Fruit fly (Drosophila melanogaster) whole organism, embryonic: Measurements from ENCODE around the gene tay.

Source experiments
- Antp ChIP-seq: fragments of 200-800 bp; sonication (Bioruptor generic); optimal IDR thresholded peaks from 3 replicates; lab custom pipeline; 2016; ENCODE audit warnings: missing biosample characterization, missing genetic modification characterization
- B-H2 ChIP-seq: fragments of 200-800 bp; sonication (Bioruptor generic); optimal IDR thresholded peaks from 2 replicates; lab custom pipeline; 2018; ENCODE audit warnings: missing biosample characterization, mild to moderate bottlenecking, missing genetic modification characterization
- BEAF-32 ChIP-seq: fragments of 200-800 bp; sonication (Bioruptor generic); optimal IDR thresholded peaks from 3 replicates; lab custom pipeline; 2017; ENCODE audit warnings: missing biosample characterization, missing genetic modification characterization, mild to moderate bottlenecking, moderate library complexity, missing genetic modification reagents
- CG10462 ChIP-seq: fragments of 200-800 bp; sonication (Bioruptor generic); optimal IDR thresholded peaks from 2 replicates; lab custom pipeline; 2016; ENCODE audit warnings: missing biosample characterization, missing genetic modification characterization
- CG10959 ChIP-seq: fragments of 200-800 bp; sonication (Bioruptor generic); IDR thresholded peaks from 2 replicates; pipeline ENCODE4 v1.3.6; 2022; ENCODE audit warnings: missing biosample characterization, missing genetic modification characterization
- CG12659 ChIP-seq: fragments of 200-800 bp; sonication (Bioruptor generic); optimal IDR thresholded peaks from 3 replicates; lab custom pipeline; 2017; ENCODE audit warnings: mild to moderate bottlenecking, missing biosample characterization, missing genetic modification reagents, missing genetic modification characterization
- CG13894 ChIP-seq: fragments of 200-800 bp; sonication (Bioruptor generic); optimal IDR thresholded peaks from 3 replicates; lab custom pipeline; 2018; ENCODE audit warnings: missing biosample characterization, mild to moderate bottlenecking, missing genetic modification characterization, moderate library complexity
- CG14014 ChIP-seq: fragments of 200-800 bp; sonication (Bioruptor generic); IDR thresholded peaks from 2 replicates; pipeline ENCODE4 v1.3.6; 2022; ENCODE audit warnings: missing biosample characterization, missing genetic modification characterization
- CG15514 ChIP-seq: fragments of 200-800 bp; sonication (Bioruptor generic); optimal IDR thresholded peaks from 3 replicates; lab custom pipeline; 2017; ENCODE audit warnings: missing biosample characterization, missing genetic modification characterization, mild to moderate bottlenecking, moderate library complexity, missing genetic modification reagents
- CG17186 ChIP-seq: fragments of 200-800 bp; sonication (Bioruptor generic); optimal IDR thresholded peaks from 3 replicates; lab custom pipeline; 2017; ENCODE audit warnings: missing biosample characterization, missing genetic modification reagents, missing genetic modification characterization
- CG17612 ChIP-seq: fragments of 200-800 bp; sonication (Bioruptor generic); IDR thresholded peaks from 2 replicates; pipeline ENCODE4 v1.3.6; 2022; ENCODE audit warnings: missing biosample characterization, missing genetic modification characterization
- CG18619 ChIP-seq: fragments of 200-800 bp; sonication (Bioruptor generic); optimal IDR thresholded peaks from 3 replicates; lab custom pipeline; 2017; ENCODE audit warnings: missing biosample characterization, mild to moderate bottlenecking, missing genetic modification characterization
- CG2120 ChIP-seq: fragments of 200-800 bp; sonication (Bioruptor generic); optimal IDR thresholded peaks from 3 replicates; lab custom pipeline; 2016; ENCODE audit warnings: missing biosample characterization, missing genetic modification characterization
- CG3995 ChIP-seq: fragments of 200-800 bp; sonication (Bioruptor generic); optimal IDR thresholded peaks from 3 replicates; lab custom pipeline; 2016; ENCODE audit warnings: missing biosample characterization, missing genetic modification characterization
- CG4617 ChIP-seq: fragments of 200-800 bp; sonication (Bioruptor generic); optimal IDR thresholded peaks from 3 replicates; lab custom pipeline; 2016; ENCODE audit warnings: missing biosample characterization, missing genetic modification characterization, borderline replicate concordance
- CG5245 ChIP-seq: fragments of 200-800 bp; sonication (Bioruptor generic); optimal IDR thresholded peaks from 3 replicates; lab custom pipeline; 2016; ENCODE audit warnings: missing biosample characterization, missing genetic modification characterization
- CG9797 ChIP-seq: fragments of 200-800 bp; sonication (Bioruptor generic); optimal IDR thresholded peaks from 3 replicates; lab custom pipeline; 2018; ENCODE audit warnings: missing biosample characterization, mild to moderate bottlenecking, missing genetic modification characterization
- Dll ChIP-seq: fragments of 200-800 bp; sonication (Bioruptor generic); IDR thresholded peaks from 4 replicates; pipeline ENCODE4 v1.3.6; 2022; ENCODE audit warnings: missing biosample characterization, missing genetic modification characterization; ENCODE audit not compliant: partially characterized antibody
- Dref ChIP-seq: fragments of 200-800 bp; sonication (Bioruptor generic); IDR thresholded peaks from 2 replicates; pipeline ENCODE4 v1.3.6; 2022; ENCODE audit warnings: missing biosample characterization, missing genetic modification characterization
- HLH4C ChIP-seq: fragments of 200-800 bp; sonication (Bioruptor generic); IDR thresholded peaks from 3 replicates; pipeline ENCODE4 v1.3.6; 2022; ENCODE audit warnings: missing biosample characterization, missing genetic modification characterization; ENCODE audit not compliant: partially characterized antibody
- HLHmδ ChIP-seq: fragments of 200-800 bp; sonication (Bioruptor generic); optimal IDR thresholded peaks from 2 replicates; lab custom pipeline; 2018; ENCODE audit warnings: missing biosample characterization, mild to moderate bottlenecking, missing genetic modification characterization, moderate library complexity
- Hr78 ChIP-seq, 2 experiments: fragments of 200-800 bp in 1 of 2; fragments of >200 bp in 1 of 2; sonication (Bioruptor generic) in 1 of 2; optimal IDR thresholded peaks; 2 replicates each; lab custom pipeline; 2017 to 2019; ENCODE audit warnings: missing biosample characterization in 2 of 2, missing genetic modification characterization in 2 of 2, mild to moderate bottlenecking in 1 of 2, moderate library complexity in 1 of 2
- MESR4 ChIP-seq: fragments of 200-800 bp; sonication (Bioruptor generic); optimal IDR thresholded peaks from 2 replicates; lab custom pipeline; 2018; ENCODE audit warnings: missing biosample characterization, mild to moderate bottlenecking, missing genetic modification characterization, moderate library complexity
- Med ChIP-seq: fragments of 200-800 bp; sonication (Bioruptor generic); peaks from one replicate; lab custom pipeline; 2016; ENCODE audit warnings: missing biosample characterization, missing genetic modification characterization, mild to moderate bottlenecking, inconsistent platforms, moderate library complexity
- NC2α ChIP-seq: fragments of 200-800 bp; sonication (Bioruptor generic); optimal IDR thresholded peaks from 2 replicates; lab custom pipeline; 2016; ENCODE audit warnings: missing biosample characterization, missing genetic modification characterization
- NC2β ChIP-seq: fragments of 200-800 bp; sonication (Bioruptor generic); optimal IDR thresholded peaks from 2 replicates; lab custom pipeline; 2016; ENCODE audit warnings: missing biosample characterization, missing genetic modification characterization
- Nf-YB ChIP-seq: fragments of 200-800 bp; sonication (Bioruptor generic); optimal IDR thresholded peaks from 3 replicates; lab custom pipeline; 2019; ENCODE audit warnings: missing biosample characterization, mild to moderate bottlenecking, missing genetic modification characterization, moderate library complexity
- Opbp ChIP-seq: fragments of 200-800 bp; sonication (Bioruptor generic); IDR thresholded peaks from 3 replicates; pipeline ENCODE4 v1.3.6; 2022; ENCODE audit warnings: missing biosample characterization, missing genetic modification characterization; ENCODE audit not compliant: partially characterized antibody
- Rfx ChIP-seq: fragments of 200-800 bp; sonication (Bioruptor generic); IDR thresholded peaks from 2 replicates; pipeline ENCODE4 v1.3.6; 2022; ENCODE audit warnings: missing biosample characterization, missing genetic modification characterization
- Scr ChIP-seq: fragments of 200-800 bp; sonication (Bioruptor generic); IDR thresholded peaks from 2 replicates; pipeline ENCODE4 v1.3.6; 2022; ENCODE audit warnings: missing biosample characterization, missing genetic modification characterization; ENCODE audit not compliant: partially characterized antibody
- ato ChIP-seq: fragments of 200-800 bp; sonication (Bioruptor generic); IDR thresholded peaks from 2 replicates; pipeline ENCODE4 v1.3.6; 2022; ENCODE audit warnings: missing biosample characterization, missing genetic modification characterization; ENCODE audit not compliant: partially characterized antibody
- bab2 ChIP-seq: fragments of 200-800 bp; sonication (Bioruptor generic); optimal IDR thresholded peaks from 2 replicates; lab custom pipeline; 2016; ENCODE audit warnings: missing biosample characterization, missing genetic modification characterization
- bbx ChIP-seq: fragments of 200-800 bp; sonication (Bioruptor generic); IDR thresholded peaks from 2 replicates; pipeline ENCODE4 v1.3.6; 2022; ENCODE audit warnings: missing biosample characterization, missing genetic modification characterization; ENCODE audit not compliant: partially characterized antibody
- bigmax ChIP-seq: fragments of 200-800 bp; sonication (Bioruptor generic); optimal IDR thresholded peaks from 2 replicates; lab custom pipeline; 2018; ENCODE audit warnings: missing biosample characterization, mild to moderate bottlenecking, missing genetic modification characterization
- cad ChIP-seq: fragments of >200 bp; optimal IDR thresholded peaks from 2 replicates; lab custom pipeline; 2017; ENCODE audit warnings: missing biosample characterization, missing genetic modification characterization
- exex ChIP-seq: fragments of 200-800 bp; sonication (Bioruptor generic); optimal IDR thresholded peaks from 4 replicates; lab custom pipeline; 2018; ENCODE audit warnings: missing biosample characterization, mild to moderate bottlenecking, missing genetic modification characterization, moderate library complexity
- hbn ChIP-seq: fragments of 200-800 bp; sonication (Bioruptor generic); IDR thresholded peaks from 2 replicates; pipeline ENCODE4 v1.3.6; 2022; ENCODE audit warnings: missing biosample characterization, missing genetic modification characterization; ENCODE audit not compliant: partially characterized antibody
- inv ChIP-seq: fragments of 200-800 bp; sonication (Bioruptor generic); IDR thresholded peaks from 2 replicates; pipeline ENCODE4 v1.3.6; 2022; ENCODE audit warnings: missing biosample characterization, missing genetic modification characterization; ENCODE audit not compliant: partially characterized antibody
- jumu ChIP-seq: fragments of 200-800 bp; sonication (Bioruptor generic); optimal IDR thresholded peaks from 3 replicates; lab custom pipeline; 2016; ENCODE audit warnings: missing biosample characterization, missing genetic modification characterization
- ken ChIP-seq: fragments of 200-800 bp; sonication (Bioruptor generic); IDR thresholded peaks from 3 replicates; pipeline ENCODE4 v1.3.6; 2022; ENCODE audit warnings: missing biosample characterization, missing genetic modification characterization
- maf-S ChIP-seq: fragments of 200-800 bp; sonication (Bioruptor generic); optimal IDR thresholded peaks from 2 replicates; lab custom pipeline; 2016; ENCODE audit warnings: missing biosample characterization, missing genetic modification characterization
- nerfin-2 ChIP-seq: fragments of 200-800 bp; sonication (Bioruptor generic); IDR thresholded peaks from 2 replicates; pipeline ENCODE4 v1.3.6; 2022; ENCODE audit warnings: missing biosample characterization, missing genetic modification characterization; ENCODE audit not compliant: partially characterized antibody
- sens-2 ChIP-seq: fragments of 200-800 bp; sonication (Bioruptor generic); IDR thresholded peaks from 2 replicates; pipeline ENCODE4 v1.3.6; 2022; ENCODE audit warnings: missing biosample characterization, missing genetic modification characterization
- slp2 ChIP-seq: fragments of 200-800 bp; sonication (Bioruptor generic); optimal IDR thresholded peaks from 2 replicates; lab custom pipeline; 2016; ENCODE audit warnings: missing biosample characterization, missing genetic modification characterization
- sug ChIP-seq: fragments of 200-800 bp; optimal IDR thresholded peaks from 2 replicates; lab custom pipeline; 2019; ENCODE audit warnings: missing biosample characterization, mild to moderate bottlenecking, missing genetic modification characterization, moderate library complexity
- tio ChIP-seq: fragments of 200-800 bp; sonication (Bioruptor generic); optimal IDR thresholded peaks from 2 replicates; lab custom pipeline; 2017; ENCODE audit warnings: missing biosample characterization, missing genetic modification characterization, inconsistent platforms
- unc-4 ChIP-seq: fragments of 200-800 bp; sonication (Bioruptor generic); IDR thresholded peaks from 2 replicates; pipeline ENCODE4 v1.3.6; 2022; ENCODE audit warnings: missing biosample characterization, missing genetic modification characterization; ENCODE audit not compliant: partially characterized antibody
- usp ChIP-seq: fragments of >200 bp; optimal IDR thresholded peaks from 2 replicates; lab custom pipeline; 2017; ENCODE audit warnings: missing biosample characterization, missing genetic modification characterization
- wek ChIP-seq: fragments of 200-800 bp; sonication (Bioruptor generic); optimal IDR thresholded peaks from 3 replicates; lab custom pipeline; 2018; ENCODE audit warnings: missing biosample characterization, mild to moderate bottlenecking, missing genetic modification characterization, moderate library complexity
- zf30C ChIP-seq: fragments of 200-800 bp; sonication (Bioruptor generic); optimal IDR thresholded peaks from 3 replicates; lab custom pipeline; 2018; ENCODE audit warnings: missing biosample characterization, mild to moderate bottlenecking, missing genetic modification characterization

The tay gene

DNA sequence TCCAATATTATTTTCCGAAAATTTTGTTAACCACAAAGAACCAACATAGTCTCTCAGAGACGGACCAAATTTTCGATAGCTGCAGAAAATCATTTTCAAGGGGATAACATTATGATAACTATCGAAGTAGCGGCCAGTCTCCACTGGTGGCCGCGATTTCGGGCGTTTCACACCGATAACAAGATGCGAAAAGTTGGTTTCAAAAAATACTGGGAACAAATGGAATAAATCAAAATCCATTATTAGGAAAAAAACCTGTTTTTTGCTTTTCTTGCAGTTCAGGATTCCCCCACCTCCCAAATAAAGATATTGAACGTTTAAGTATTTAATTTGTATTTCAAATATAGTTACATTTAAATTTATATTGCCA is at the start of gene tay (continued):
- TF ChIP-seq slp2 (GFP tag; lab: Kevin White, UChicago): no peak
- TF ChIP-seq bab2 (GFP tag; lab: Kevin White, UChicago): no peak
- peak; percentile 47 for TF ChIP-seq bigmax (GFP tag; lab: Kevin White, UChicago)
- TF ChIP-seq cad (GFP tag; lab: Kevin White, UChicago): no peak
- peak; percentile 46 for TF ChIP-seq hbn (GFP tag; lab: Robert Waterston, UW)
- peak; percentile 14 for TF ChIP-seq jumu (GFP tag; lab: Kevin White, UChicago)
- TF ChIP-seq Med (GFP tag; lab: Kevin White, UChicago): peak; percentile 83
- TF ChIP-seq CG4617 (GFP tag; lab: Kevin White, UChicago): peak; percentile 43
- TF ChIP-seq CG10462 (GFP tag; lab: Kevin White, UChicago): no peak
- TF ChIP-seq sug (tag; lab: Kevin White, UChicago): peak; percentile 31
- no peak for TF ChIP-seq CG5245 (GFP tag; lab: Kevin White, UChicago)
- peak; percentile 74 for TF ChIP-seq CG12659 (GFP tag; lab: Kevin White, UChicago)
- TF ChIP-seq CG13894 (tag; lab: Kevin White, UChicago): peak; percentile 58
- peak; percentile 63; the same call in 1 of the 2 replicates for TF ChIP-seq Rfx (GFP tag; lab: Robert Waterston, UW)
- TF ChIP-seq Dll (GFP tag; lab: Robert Waterston, UW): no peak
- peak; percentile 98 for TF ChIP-seq CG3995 (GFP tag; lab: Kevin White, UChicago)
- TF ChIP-seq Opbp: peak; percentile 79
- TF ChIP-seq maf-S: no peak
- TF ChIP-seq MESR4 (GFP tag; lab: Kevin White, UChicago): peak; percentile 37
- peak; percentile 20 for TF ChIP-seq CG17186 (GFP tag; lab: Kevin White, UChicago)
- TF ChIP-seq CG2120 (GFP tag; lab: Kevin White, UChicago): peak; percentile 9
- TF ChIP-seq Scr: peak; percentile 63
- no peak for TF ChIP-seq usp
- TF ChIP-seq HLHmδ: no peak
- no peak for TF ChIP-seq CG10959
- TF ChIP-seq Hr78 (GFP tag; optimal IDR thresholded peaks at IDR 0.05; lab: Kevin White, UChicago): peak in 1 of 2 experiments; percentile 66
- TF ChIP-seq NC2β (GFP tag; lab: Kevin White, UChicago): peak; percentile 8
- peak; percentile 81 for TF ChIP-seq ato (GFP tag; lab: Robert Waterston, UW)
- no peak for TF ChIP-seq wek (GFP tag; lab: Kevin White, UChicago)
- peak; percentile 15 for TF ChIP-seq B-H2 (GFP tag; lab: Kevin White, UChicago)
- TF ChIP-seq NC2α (GFP tag; lab: Kevin White, UChicago): no peak
- peak; percentile 38 for TF ChIP-seq CG9797 (GFP tag; lab: Kevin White, UChicago)
- peak; percentile 80 for TF ChIP-seq CG15514 (GFP tag; lab: Kevin White, UChicago)
- no peak for TF ChIP-seq ken
- no peak for TF ChIP-seq CG18619 (GFP tag; lab: Kevin White, UChicago)
- TF ChIP-seq zf30C (GFP tag; lab: Kevin White, UChicago): peak; percentile 38
- TF ChIP-seq tio: no peak
- no peak for TF ChIP-seq Nf-YB (GFP tag; lab: Kevin White, UChicago)
- no peak for TF ChIP-seq CG17612 (GFP tag; lab: Robert Waterston, UW)
- TF ChIP-seq sens-2 (GFP tag; lab: Robert Waterston, UW): no peak
- TF ChIP-seq Dref (GFP tag; lab: Robert Waterston, UW): peak; percentile 81
- TF ChIP-seq BEAF-32 (GFP tag; lab: Kevin White, UChicago): peak; percentile 81
- TF ChIP-seq HLH4C (GFP tag; lab: Robert Waterston, UW): peak; percentile 74
- TF ChIP-seq inv (GFP tag; lab: Robert Waterston, UW): peak; percentile 57; the same call in 1 of the 2 replicates
- TF ChIP-seq bbx: peak; percentile 81
- TF ChIP-seq unc-4 (GFP tag; lab: Robert Waterston, UW): peak; percentile 49
- peak; percentile 31 for TF ChIP-seq Antp (GFP tag; lab: Kevin White, UChicago)
- TF ChIP-seq CG14014 (GFP tag; lab: Robert Waterston, UW): no peak
- peak; percentile 61; the same call in 1 of the 2 replicates for TF ChIP-seq nerfin-2 (GFP tag; lab: Robert Waterston, UW)
- no peak for TF ChIP-seq exex (tag; lab: Kevin White, UChicago)
